Worm (Caenorhabditis elegans): ENCODE results near the gene ergi-2.

Gene ergi-2

ce11 chrX:15041340-15041739 is 34.2 kb upstream of the ergi-2 start:
- TF ChIP-seq dve-1 (tag; optimal IDR thresholded peaks at IDR 0.05): no peak
- TF ChIP-seq unc-42 (tag; optimal IDR thresholded peaks at IDR 0.05): peak; percentile 83

- TF ChIP-seq nhr-232 (tag; optimal IDR thresholded peaks at IDR 0.05) (no peak), pros-1 (tag; optimal IDR thresholded peaks at IDR 0.05) (peak; percentile 71), syd-9 (tag; optimal IDR thresholded peaks at IDR 0.05) (no peak), ceh-31 (tag; optimal IDR thresholded peaks at IDR 0.05) (peak; percentile 84), ceh-2 (tag; optimal IDR thresholded peaks at IDR 0.05) (peak; percentile 65), ref-2 (tag; optimal IDR thresholded peaks at IDR 0.05) (peak; percentile 76), ceh-18 (tag; optimal IDR thresholded peaks at IDR 0.05) (peak; percentile 83), unc-55 (GFP tag; optimal IDR thresholded peaks at IDR 0.05) (peak; percentile 80), lim-6 (tag; optimal IDR thresholded peaks at IDR 0.05) (peak; percentile 8), F13H6.1 (tag; optimal IDR thresholded peaks at IDR 0.05) (peak; percentile 30), pag-3 (tag; optimal IDR thresholded peaks at IDR 0.05; ENCODE audit: borderline replicate concordance) (no peak), C38D4.7 (GFP tag; optimal IDR thresholded peaks at IDR 0.05) (no peak), madf-2 (tag; optimal IDR thresholded peaks at IDR 0.05) (no peak), zip-5 (tag; optimal IDR thresholded peaks at IDR 0.05) (no peak), sox-2 (GFP tag; IDR thresholded peaks at IDR 0.05) (peak; percentile 6; the same call in 1 of the 2 replicates), rnt-1 (tag; optimal IDR thresholded peaks at IDR 0.05) (peak; percentile 79), hlh-15 (tag; optimal IDR thresholded peaks at IDR 0.05) (no peak), tbx-2 (tag; optimal IDR thresholded peaks at IDR 0.05) (peak; percentile 68), tbx-7 (tag; optimal IDR thresholded peaks at IDR 0.05) (no peak), ceh-45 (GFP tag; IDR thresholded peaks at IDR 0.05) (no peak), ceh-48 (tag; optimal IDR thresholded peaks at IDR 0.05) (peak; percentile 50), ztf-16 (tag; optimal IDR thresholded peaks at IDR 0.05) (peak; percentile 9), fax-1 (tag; optimal IDR thresholded peaks at IDR 0.05) (no peak), K02D7.2 (tag; optimal IDR thresholded peaks at IDR 0.05) (no peak), ceh-24 (tag; optimal IDR thresholded peaks at IDR 0.05) (no peak), ceh-14 (tag; optimal IDR thresholded peaks at IDR 0.05) (peak; percentile 33), unc-86 (tag; optimal IDR thresholded peaks at IDR 0.05) (no peak), eyg-1 (tag; optimal IDR thresholded peaks at IDR 0.05) (peak; percentile 19), elt-4 (tag; optimal IDR thresholded peaks at IDR 0.05) (no peak), C08G9.2 (tag; optimal IDR thresholded peaks at IDR 0.05) (peak; percentile 6), ttx-3 (tag; optimal IDR thresholded peaks at IDR 0.05) (no peak), ceh-6 (GFP tag; optimal IDR thresholded peaks at IDR 0.05) (no peak), ama-1 (optimal IDR thresholded peaks at IDR 0.05) (no peak), pha-4 (tag; optimal IDR thresholded peaks at IDR 0.05) (no peak), nfya-1 (tag; optimal IDR thresholded peaks at IDR 0.05) (peak; percentile 72), dve-1 (tag; optimal IDR thresholded peaks at IDR 0.05) (peak; percentile 3), fkh-10 (GFP tag; optimal IDR thresholded peaks at IDR 0.05) (no peak), sdc-2 (tag; optimal IDR thresholded peaks at IDR 0.05) (peak; percentile 88), pat-9 (tag; optimal IDR thresholded peaks at IDR 0.05) (peak; percentile 57), npax-4 (tag; optimal IDR thresholded peaks at IDR 0.05) (no peak), unc-42 (tag; optimal IDR thresholded peaks at IDR 0.05) (no peak), hlh-30 (tag; optimal IDR thresholded peaks at IDR 0.05; ENCODE audit: insufficient read depth) (peak; percentile 99), pax-1 (tag; optimal IDR thresholded peaks at IDR 0.05) (no peak), K09A11.1 (tag; optimal IDR thresholded peaks at IDR 0.05; ENCODE audit: insufficient read depth) (no peak), hlh-8 (tag; optimal IDR thresholded peaks at IDR 0.05) (peak; percentile 49), ceh-19 (GFP tag; optimal IDR thresholded peaks at IDR 0.05) (peak; percentile 3), hlh-6 (tag; optimal IDR thresholded peaks at IDR 0.05) (no peak), ets-4 (tag; optimal IDR thresholded peaks at IDR 0.05) (peak; percentile 36), Y22D7AL.16 (tag; optimal IDR thresholded peaks at IDR 0.05) (no peak), ceh-30 (tag; optimal IDR thresholded peaks at IDR 0.05) (peak; percentile 61), elt-2 (tag; optimal IDR thresholded peaks at IDR 0.05) (peak; percentile 30)
Observed at ce11 chrX:15040552-15041080, 33.5 kb upstream of the ergi-2 start, which contains the start of gene C18B12.4. Gene C18B12.4, minus strand, starts transcription at chrX:15040602.

Data from whole organism, late embryonic.